Fruit fly (Drosophila melanogaster): ENCODE data around the gene djl.
A peak's percentile ranks its signal among the peaks of the same experiment; 100 is the strongest.

DNA sequence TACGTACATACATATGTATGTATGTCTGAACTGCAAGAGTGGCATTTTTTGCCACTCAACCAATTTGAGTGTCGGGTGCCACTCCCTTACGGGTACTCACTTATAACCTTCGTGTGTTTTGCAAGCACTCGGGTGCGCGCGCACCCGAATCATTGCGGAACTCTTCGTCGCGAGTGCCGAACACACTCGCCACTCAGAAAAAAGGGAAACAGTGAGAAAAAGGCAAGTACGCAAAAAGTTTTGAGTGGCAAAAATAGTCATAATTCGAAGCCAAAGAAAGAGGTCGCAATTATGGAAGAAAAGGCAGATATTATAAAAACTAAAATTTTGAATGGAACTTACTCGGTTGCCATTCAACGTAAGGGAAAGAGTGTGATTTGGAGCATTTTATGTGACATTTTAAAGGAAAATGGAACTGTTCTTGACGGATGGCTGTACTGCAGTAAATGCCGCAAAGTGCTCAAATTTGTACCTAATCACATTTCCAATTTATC lies 29.8 kb downstream of the djl start:
- TF ChIP-seq ss (GFP tag; optimal IDR thresholded peaks at IDR 0.05) (peak in 1 of 2 experiments; percentile 12), Gug (GFP tag; IDR thresholded peaks at IDR 0.05) (no peak), CG6854 (GFP tag; optimal IDR thresholded peaks at IDR 0.05) (no peak), spab (GFP tag; optimal IDR thresholded peaks at IDR 0.05) (no peak), eg (GFP tag; IDR thresholded peaks at IDR 0.05) (peak; percentile 34; the same call in 1 of the 3 replicates), fd85E (GFP tag; optimal IDR thresholded peaks at IDR 0.05) (no peak), Eip93F (GFP tag; optimal IDR thresholded peaks at IDR 0.05) (no peak)
